Worm (Caenorhabditis elegans) whole organism, young adult: ENCODE results near the gene nlp-41.

Experiments
- F49E8.2 ChIP-seq: sonication (generic microtip); optimal IDR thresholded peaks from 3 replicates; lab custom pipeline; 2017; ENCODE audit warnings: missing genetic modification characterization, mild to moderate bottlenecking, missing compliant biosample characterization, antibody characterized with exemption, moderate library complexity; ENCODE audit not compliant: insufficient read depth
- ama-1 ChIP-seq, 3 experiments: fragments of 150-350 bp in 1 of 3; sonication (generic microtip) in 2 of 3; optimal IDR thresholded peaks; 2 replicates each; lab custom pipeline; 2014 to 2018; ENCODE audit warnings: missing biosample characterization in 2 of 3, missing genetic modification characterization in 2 of 3, missing genetic modification reagents in 2 of 3
- bed-1 ChIP-seq: fragments of 200-800 bp; sonication (Bioruptor generic); IDR thresholded peaks from 2 replicates; pipeline ENCODE4 v1.3.6; 2022; ENCODE audit warnings: missing genetic modification reagents, missing genetic modification characterization, missing compliant biosample characterization
- ceh-100 ChIP-seq: fragments of 200-800 bp; sonication (Bioruptor generic); IDR thresholded peaks from 2 replicates; pipeline ENCODE4 v1.3.6; 2022; ENCODE audit warnings: missing genetic modification reagents, missing genetic modification characterization, missing compliant biosample characterization
- die-1 ChIP-seq: sonication (generic microtip); optimal IDR thresholded peaks from 2 replicates; lab custom pipeline; 2016; ENCODE audit warnings: missing genotype, mild to moderate bottlenecking, missing genetic modification characterization, missing compliant biosample characterization
- hlh-26 ChIP-seq: fragments of 200-800 bp; sonication (Bioruptor generic); conservative IDR thresholded peaks from 2 replicates; pipeline ENCODE4 v1.3.6; 2022; ENCODE audit warnings: missing genetic modification reagents, missing genetic modification characterization, missing compliant biosample characterization
- hmg-1.2 ChIP-seq: fragments of 200-800 bp; sonication (Bioruptor generic); IDR thresholded peaks from 2 replicates; pipeline ENCODE4 v1.3.6; 2022; ENCODE audit warnings: missing genetic modification reagents, missing genetic modification characterization, missing compliant biosample characterization
- mes-4 ChIP-seq: sonication (generic microtip); optimal IDR thresholded peaks from 2 replicates; lab custom pipeline; 2016; ENCODE audit warnings: missing genotype, missing genetic modification characterization, missing compliant biosample characterization
- sdz-38 ChIP-seq: sonication (generic microtip); optimal IDR thresholded peaks from 2 replicates; lab custom pipeline; 2016; ENCODE audit warnings: missing genotype, missing genetic modification characterization, missing compliant biosample characterization
- somi-1 ChIP-seq: fragments of 200-800 bp; sonication (Bioruptor generic); optimal IDR thresholded peaks from 2 replicates; lab custom pipeline; 2018; ENCODE audit warnings: mild to moderate bottlenecking, missing genetic modification characterization, missing compliant biosample characterization
- ztf-28 ChIP-seq: fragments of 200-800 bp; sonication (Bioruptor generic); IDR thresholded peaks from 2 replicates; pipeline ENCODE4 v1.3.6; 2022; ENCODE audit warnings: missing genetic modification reagents, missing genetic modification characterization, missing compliant biosample characterization

DNA sequence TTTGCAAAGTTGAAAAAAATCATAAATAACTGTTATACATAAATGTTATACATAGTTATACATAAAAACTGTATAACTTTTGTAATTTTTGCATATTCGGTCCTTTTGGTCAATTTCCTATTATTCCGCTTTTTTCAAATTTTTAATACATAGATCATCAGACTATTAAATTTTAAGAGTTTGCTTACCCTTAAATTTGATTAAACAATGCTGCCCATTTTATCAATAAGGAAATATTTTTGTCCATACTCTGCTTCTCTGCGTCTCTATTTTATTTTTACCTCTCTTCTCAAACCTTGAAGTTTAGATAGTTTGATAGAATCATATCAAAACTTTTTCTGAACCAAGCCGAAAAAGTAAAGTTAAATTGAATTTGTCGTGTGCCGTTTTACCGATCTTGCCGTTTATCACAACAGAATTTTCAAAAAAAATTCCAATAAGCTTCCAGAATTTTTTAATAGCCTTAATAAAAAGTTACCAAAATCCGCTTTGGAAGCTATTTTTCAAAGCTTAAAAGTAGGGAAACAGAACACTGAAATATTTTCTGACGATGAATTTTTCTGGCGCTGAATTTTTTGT lies 48.7 kb downstream of the nlp-41 start:
- TF ChIP-seq ceh-100 (GFP tag; lab: Robert Waterston, UW), result no peak
- TF ChIP-seq hmg-1.2 (GFP tag; lab: Robert Waterston, UW), result peak; percentile 20; the same call in 1 of the 2 replicates
- no peak for TF ChIP-seq F49E8.2 (tag; lab: Kevin White, UChicago)
- no peak for TF ChIP-seq sdz-38 (tag; lab: Kevin White, UChicago)
- TF ChIP-seq die-1 (tag; lab: Kevin White, UChicago), result no peak
- no peak for TF ChIP-seq ztf-28 (GFP tag; lab: Robert Waterston, UW)
- TF ChIP-seq ama-1 (optimal IDR thresholded peaks at IDR 0.05; lab: Kevin White, UChicago), result peak; percentile 72
- no peak for TF ChIP-seq ama-1 (GFP tag; optimal IDR thresholded peaks at IDR 0.05; lab: Kevin White, UChicago)
- TF ChIP-seq bed-1, result no peak
- TF ChIP-seq hlh-26, result no peak
- no peak for TF ChIP-seq somi-1
- TF ChIP-seq mes-4 (tag; lab: Kevin White, UChicago), result no peak
